Worm (Caenorhabditis elegans): ENCODE measurements around the gene efhd-1.

The efhd-1 gene

ce11 chrII:14205335-14205734, 26.7 kb downstream of the efhd-1 start, which contains the start of gene ace-3:
Gene ace-3, plus strand, starts transcription at chrII:14205635.
- TF ChIP-seq nhr-237 (tag; optimal IDR thresholded peaks at IDR 0.05) (no peak), unc-62 (GFP tag; optimal IDR thresholded peaks at IDR 0.05 in 1 of 2) (peak in 1 of 2 experiments; percentile 27), unc-62 (tag; optimal IDR thresholded peaks at IDR 0.05) (no peak)

ce11 chrII:14206211-14206610, 27.6 kb downstream of the efhd-1 start:
- TF ChIP-seq nhr-237 (tag; optimal IDR thresholded peaks at IDR 0.05) = no peak

ce11 chrII:14211118-14211517, 32.5 kb downstream of the efhd-1 start, which contains the start of gene hot-7:
Gene hot-7, plus strand, starts transcription at chrII:14211418.
- TF ChIP-seq jun-1 (tag; optimal IDR thresholded peaks at IDR 0.05) (no peak), aly-2 (tag; optimal IDR thresholded peaks at IDR 0.05) (no peak), nhr-102 (tag; optimal IDR thresholded peaks at IDR 0.05) (no peak), daf-16 (GFP tag; optimal IDR thresholded peaks at IDR 0.05) (no peak), daf-16 (tag; optimal IDR thresholded peaks at IDR 0.05) (no peak), mxl-2 (GFP tag; conservative IDR thresholded peaks at IDR 0.05) (no peak), nhr-237 (tag; optimal IDR thresholded peaks at IDR 0.05) (no peak), madf-9 (GFP tag; conservative IDR thresholded peaks at IDR 0.05) (no peak), nhr-10 (tag; optimal IDR thresholded peaks at IDR 0.05) (no peak), php-3 (GFP tag; IDR thresholded peaks at IDR 0.05) (no peak), unc-62 (GFP tag; optimal IDR thresholded peaks at IDR 0.05 in 1 of 2) (no peak), unc-62 (tag; optimal IDR thresholded peaks at IDR 0.05) (no peak), tra-1 (GFP tag; IDR thresholded peaks at IDR 0.05) (no peak)

ce11 chrII:14214109-14214508, 35.5 kb downstream of the efhd-1 start, which contains the start of gene Y48B6A.10:
Gene Y48B6A.10, plus strand, starts transcription at chrII:14214409.
- no peak for TF ChIP-seq spr-1 (tag; optimal IDR thresholded peaks at IDR 0.05)
- TF ChIP-seq F37D6.2 (tag; optimal IDR thresholded peaks at IDR 0.05) = no peak
- no peak for TF ChIP-seq lin-13 (GFP tag; optimal IDR thresholded peaks at IDR 0.05)
- TF ChIP-seq rbr-2 (tag; optimal IDR thresholded peaks at IDR 0.05) = no peak
- TF ChIP-seq daf-19 (GFP tag; conservative IDR thresholded peaks at IDR 0.05) = no peak
- no peak for TF ChIP-seq dmd-9 (GFP tag; IDR thresholded peaks at IDR 0.05)
- TF ChIP-seq daf-16 (GFP tag; optimal IDR thresholded peaks at IDR 0.05) = no peak
- no peak for TF ChIP-seq daf-16 (tag; optimal IDR thresholded peaks at IDR 0.05)
- no peak for TF ChIP-seq ceh-62 (tag; optimal IDR thresholded peaks at IDR 0.05)

- TF ChIP-seq hlh-30 (tag; optimal IDR thresholded peaks at IDR 0.05; ENCODE audit: insufficient read depth) (no peak), ZK546.5 (tag; optimal IDR thresholded peaks at IDR 0.05) (no peak), F49E8.2 (tag; optimal IDR thresholded peaks at IDR 0.05; ENCODE audit: borderline replicate concordance) (peak; percentile 77), unc-130 (GFP tag; optimal IDR thresholded peaks at IDR 0.05) (peak; percentile 31), mes-2 (tag; optimal IDR thresholded peaks at IDR 0.05; ENCODE audit: poor library complexity, severe bottlenecking) (no peak)
These were observed 39.5 kb downstream of the efhd-1 start for ce11 chrII:14218142-14218541.

ce11 chrII:14226175-14226574, 47.6 kb downstream of the efhd-1 start, which contains the start of gene Y48B6A.13:
Gene Y48B6A.13, minus strand, starts transcription at chrII:14226275.
- TF ChIP-seq tag-97 (GFP tag; IDR thresholded peaks at IDR 0.05) = no peak
- TF ChIP-seq set-16 (GFP tag; IDR thresholded peaks at IDR 0.05) = 0 out of 2 replicates have a peak, but pooled peaks have one; percentile 10

- peak; percentile 80 for TF ChIP-seq set-16 (GFP tag; IDR thresholded peaks at IDR 0.05)
- no peak for TF ChIP-seq zag-1 (tag; optimal IDR thresholded peaks at IDR 0.05)
These were observed 51.5 kb downstream of the efhd-1 start for ce11 chrII:14230075-14230474.

- TF ChIP-seq T20F7.1 (GFP tag; optimal IDR thresholded peaks at IDR 0.05) = no peak
- no peak for TF ChIP-seq mxl-3 (GFP tag; optimal IDR thresholded peaks at IDR 0.05)
- peak; percentile 92 for TF ChIP-seq aha-1 (tag)
These were observed 52.3 kb downstream of the efhd-1 start for ce11 chrII:14230938-14231337.
